Worm (Caenorhabditis elegans): ENCODE results near the gene M03F4.4.
A peak's percentile ranks its signal among the peaks of the same experiment; 100 is the strongest.

M03F4.4 gene

DNA sequence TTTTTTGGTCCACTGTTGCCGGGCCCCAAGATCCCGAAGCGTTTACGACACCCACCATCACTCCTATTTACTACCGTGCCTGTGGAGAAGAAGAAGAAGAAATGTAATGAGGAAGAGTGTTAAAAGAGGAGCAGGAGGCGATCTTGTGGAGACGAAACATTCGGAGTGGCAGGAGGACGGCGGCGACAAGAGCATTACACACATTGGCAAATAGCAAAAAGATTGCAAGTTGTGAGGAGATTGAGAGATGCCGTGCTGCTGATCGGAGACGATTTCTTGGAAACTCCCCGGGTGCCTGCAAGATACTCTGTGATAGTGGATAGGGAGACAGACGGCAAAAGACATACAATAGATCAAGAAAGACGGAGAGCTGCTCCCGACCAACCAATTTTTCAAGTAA is at the start of gene M03F4.4:
Gene M03F4.4 (minus strand): TSS at position 160 of the 400 bp plus-strand sequence.
- TF ChIP-seq hlh-6 (tag; optimal IDR thresholded peaks at IDR 0.05) (peak; percentile 10), ets-4 (tag; optimal IDR thresholded peaks at IDR 0.05) (no peak), F13H6.1 (tag; optimal IDR thresholded peaks at IDR 0.05) (peak; percentile 51), pat-9 (tag; optimal IDR thresholded peaks at IDR 0.05) (peak; percentile 59), fkh-6 (tag; optimal IDR thresholded peaks at IDR 0.05) (no peak), ceh-14 (tag; optimal IDR thresholded peaks at IDR 0.05) (no peak), tbx-2 (tag; optimal IDR thresholded peaks at IDR 0.05) (peak; percentile 53), ceh-18 (tag; optimal IDR thresholded peaks at IDR 0.05) (peak; percentile 93), ceh-31 (tag; optimal IDR thresholded peaks at IDR 0.05) (peak; percentile 13), ceh-34 (tag; optimal IDR thresholded peaks at IDR 0.05) (peak; percentile 25), nhr-11 (tag; optimal IDR thresholded peaks at IDR 0.05) (peak; percentile 24), elt-4 (tag; optimal IDR thresholded peaks at IDR 0.05) (no peak), unc-55 (GFP tag; optimal IDR thresholded peaks at IDR 0.05) (peak; percentile 50), C08G9.2 (tag; optimal IDR thresholded peaks at IDR 0.05) (peak; percentile 26), nfya-1 (tag; optimal IDR thresholded peaks at IDR 0.05) (peak; percentile 30), hlh-30 (tag; optimal IDR thresholded peaks at IDR 0.05; ENCODE audit: insufficient read depth) (no peak), sdc-2 (tag; optimal IDR thresholded peaks at IDR 0.05) (peak; percentile 1), rnt-1 (tag; optimal IDR thresholded peaks at IDR 0.05) (peak; percentile 81)

DNA sequence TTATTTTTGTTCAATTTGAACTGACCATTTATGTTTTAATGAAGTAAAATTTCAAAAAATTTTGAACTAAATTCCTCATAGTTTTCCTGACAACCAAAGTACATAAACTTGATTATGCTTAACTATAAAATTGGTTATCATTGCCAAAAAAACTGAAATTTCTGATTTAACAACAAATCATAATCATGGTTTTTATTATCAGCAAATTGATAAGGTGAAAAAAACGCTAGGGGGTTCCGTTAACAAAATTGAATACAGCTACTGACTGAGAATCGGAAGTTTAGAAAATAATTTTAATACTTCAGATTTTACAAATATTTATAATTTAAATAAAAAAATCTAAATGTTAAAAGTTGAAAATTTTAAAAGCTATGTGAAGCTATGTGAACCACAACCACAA is 49.8 kb upstream of the M03F4.4 start:
- TF ChIP-seq elt-2 (tag; optimal IDR thresholded peaks at IDR 0.05), result peak; percentile 41
- TF ChIP-seq fkh-6 (tag; optimal IDR thresholded peaks at IDR 0.05), result no peak

DNA sequence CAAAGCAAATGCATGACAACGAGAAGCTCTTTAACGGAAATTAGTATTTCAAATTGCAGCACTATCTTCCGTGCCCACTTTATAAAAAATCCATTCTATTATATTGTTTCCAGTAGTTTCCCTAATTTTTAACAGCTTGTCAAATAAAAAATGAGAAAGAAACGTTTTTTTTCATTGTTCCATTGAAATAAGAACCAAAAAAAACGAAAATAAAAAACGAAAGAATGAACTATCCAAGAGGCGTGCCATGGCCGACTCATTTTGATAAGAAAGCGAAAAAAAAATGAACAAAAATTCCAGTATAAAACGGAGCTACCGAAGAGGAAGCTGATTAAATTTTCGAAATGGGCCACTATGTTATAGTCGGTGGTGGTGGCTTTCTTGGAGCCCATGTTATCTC is 47.7 kb upstream of the M03F4.4 start, which contains the start of gene hsd-2:
Gene hsd-2 (plus strand): TSS at position 301 of the 400 bp plus-strand sequence.
- TF ChIP-seq tbx-2 (tag; optimal IDR thresholded peaks at IDR 0.05) (no peak), gmeb-2 (tag; optimal IDR thresholded peaks at IDR 0.05) (no peak), dmd-4 (tag; optimal IDR thresholded peaks at IDR 0.05; ENCODE audit: borderline replicate concordance) (no peak), ceh-31 (tag; optimal IDR thresholded peaks at IDR 0.05) (no peak), hlh-6 (tag; optimal IDR thresholded peaks at IDR 0.05) (no peak), nhr-11 (tag; optimal IDR thresholded peaks at IDR 0.05) (no peak), ceh-22 (tag; optimal IDR thresholded peaks at IDR 0.05) (no peak), odd-2 (tag; optimal IDR thresholded peaks at IDR 0.05) (no peak), F13H6.1 (tag; optimal IDR thresholded peaks at IDR 0.05) (no peak), nhr-232 (tag; optimal IDR thresholded peaks at IDR 0.05) (no peak), ztf-16 (tag; optimal IDR thresholded peaks at IDR 0.05) (no peak), ceh-19 (GFP tag; optimal IDR thresholded peaks at IDR 0.05) (no peak), dve-1 (tag; optimal IDR thresholded peaks at IDR 0.05) (no peak), ama-1 (optimal IDR thresholded peaks at IDR 0.05) (no peak), unc-86 (tag; optimal IDR thresholded peaks at IDR 0.05) (no peak), ceh-48 (tag; optimal IDR thresholded peaks at IDR 0.05) (no peak), sdc-2 (tag; optimal IDR thresholded peaks at IDR 0.05) (no peak), fkh-6 (tag; optimal IDR thresholded peaks at IDR 0.05) (no peak), fax-1 (tag; optimal IDR thresholded peaks at IDR 0.05) (no peak)

DNA sequence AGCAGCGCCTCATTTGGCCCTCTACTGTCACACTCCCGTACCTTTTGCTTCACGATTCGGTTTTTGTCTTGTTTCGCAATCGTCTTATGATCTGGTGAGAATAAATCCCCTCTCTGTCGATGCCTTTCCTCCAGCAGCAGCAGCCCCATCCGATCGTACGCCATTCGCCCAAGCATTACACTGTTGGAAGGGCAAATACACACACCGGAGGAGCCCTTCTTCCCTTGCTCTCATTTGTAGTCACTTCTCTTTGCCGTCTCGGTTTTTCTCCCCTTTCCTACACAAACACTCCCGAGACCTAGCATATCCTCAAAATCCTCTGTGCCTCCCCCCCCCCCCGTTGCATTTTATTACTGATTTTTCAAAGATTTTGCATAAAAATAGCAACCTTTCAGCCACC is 41.7 kb upstream of the M03F4.4 start, which contains the start of gene set-30:
Gene set-30 (plus strand): TSS at position 396 of the 400 bp plus-strand sequence.
- no peak for TF ChIP-seq nhr-11 (tag; optimal IDR thresholded peaks at IDR 0.05)
- TF ChIP-seq ceh-34 (tag; optimal IDR thresholded peaks at IDR 0.05), result peak; percentile 7
- no peak for TF ChIP-seq pros-1 (tag; optimal IDR thresholded peaks at IDR 0.05)
- no peak for TF ChIP-seq ceh-18 (tag; optimal IDR thresholded peaks at IDR 0.05)
- no peak for TF ChIP-seq gmeb-2 (tag; optimal IDR thresholded peaks at IDR 0.05)
- TF ChIP-seq pha-2 (tag; optimal IDR thresholded peaks at IDR 0.05), result no peak
- no peak for TF ChIP-seq npax-4 (tag; optimal IDR thresholded peaks at IDR 0.05)
- TF ChIP-seq ceh-45 (GFP tag; IDR thresholded peaks at IDR 0.05), result no peak
- TF ChIP-seq rnt-1 (tag; optimal IDR thresholded peaks at IDR 0.05), result no peak
- TF ChIP-seq F13H6.1 (tag; optimal IDR thresholded peaks at IDR 0.05), result no peak
- TF ChIP-seq T23F11.4 (GFP tag; optimal IDR thresholded peaks at IDR 0.05), result no peak
- TF ChIP-seq sox-4 (tag; optimal IDR thresholded peaks at IDR 0.05), result no peak
- TF ChIP-seq C38D4.7 (GFP tag; optimal IDR thresholded peaks at IDR 0.05), result no peak
- TF ChIP-seq syd-9 (tag; optimal IDR thresholded peaks at IDR 0.05), result no peak
- TF ChIP-seq C08G9.2 (tag; optimal IDR thresholded peaks at IDR 0.05), result no peak
- no peak for TF ChIP-seq fax-1 (tag; optimal IDR thresholded peaks at IDR 0.05)
- TF ChIP-seq sdc-2 (tag; optimal IDR thresholded peaks at IDR 0.05), result peak; percentile 38
- TF ChIP-seq hlh-8 (tag; optimal IDR thresholded peaks at IDR 0.05), result no peak
- no peak for TF ChIP-seq ceh-6 (GFP tag; optimal IDR thresholded peaks at IDR 0.05)
- TF ChIP-seq K02D7.2 (tag; optimal IDR thresholded peaks at IDR 0.05), result no peak
- TF ChIP-seq che-1 (tag; optimal IDR thresholded peaks at IDR 0.05), result no peak
- no peak for TF ChIP-seq madf-2 (tag; optimal IDR thresholded peaks at IDR 0.05)
- TF ChIP-seq hlh-6 (tag; optimal IDR thresholded peaks at IDR 0.05), result peak; percentile 26
